Fruit fly (Drosophila melanogaster) whole organism, wandering third instar larva: ENCODE data around the gene nau.

Experiments used
- CG9705 ChIP-seq: fragments of 200-800 bp; sonication (Bioruptor generic); optimal IDR thresholded peaks from 2 replicates; lab custom pipeline; 2018; ENCODE audit warnings: missing biosample characterization, mild to moderate bottlenecking, missing genetic modification characterization
- CrebA ChIP-seq: fragments of 200-800 bp; sonication (Bioruptor generic); optimal IDR thresholded peaks from 2 replicates; lab custom pipeline; 2016; ENCODE audit warnings: missing biosample characterization, mild to moderate bottlenecking, missing genetic modification characterization, borderline replicate concordance
- Dfd ChIP-seq: fragments of >200 bp; optimal IDR thresholded peaks from 2 replicates; lab custom pipeline; 2017; ENCODE audit warnings: missing biosample characterization, missing genetic modification characterization
- Dif ChIP-seq: fragments of 200-275, 200-300 bp; sonication (Bioruptor generic); optimal IDR thresholded peaks from 2 replicates; lab custom pipeline; 2018; ENCODE audit warnings: missing biosample characterization, missing genetic modification characterization; ENCODE audit not compliant: partially characterized antibody
- HLH106 ChIP-seq: fragments of 200-800 bp; optimal IDR thresholded peaks from 3 replicates; lab custom pipeline; 2019; ENCODE audit warnings: missing biosample characterization, mild to moderate bottlenecking, missing genetic modification characterization, moderate library complexity
- Hnf4 ChIP-seq: fragments of 200-800 bp; sonication (Bioruptor generic); optimal IDR thresholded peaks from 2 replicates; lab custom pipeline; 2016; ENCODE audit warnings: missing biosample characterization, mild to moderate bottlenecking, missing genetic modification characterization
- Hr83 ChIP-seq: fragments of 200-300 bp; sonication (Bioruptor generic); optimal IDR thresholded peaks from 2 replicates; lab custom pipeline; 2016; ENCODE audit warnings: missing biosample characterization, mild to moderate bottlenecking, missing genetic modification characterization, moderate library complexity; ENCODE audit not compliant: poor library complexity, severe bottlenecking
- Jra ChIP-seq: sonication (Bioruptor generic); optimal IDR thresholded peaks from 2 replicates; lab custom pipeline; 2016; ENCODE audit warnings: missing biosample characterization, missing genetic modification characterization
- Mio ChIP-seq: sonication (Bioruptor generic); optimal IDR thresholded peaks from 2 replicates; lab custom pipeline; 2016; ENCODE audit warnings: missing biosample characterization, missing genetic modification characterization
- Myc ChIP-seq: fragments of >200 bp; optimal IDR thresholded peaks from 2 replicates; lab custom pipeline; 2017
- N ChIP-seq: fragments of >200 bp; optimal IDR thresholded peaks from 2 replicates; lab custom pipeline; 2018; ENCODE audit warnings: missing biosample characterization, missing external identifiers, missing genetic modification characterization
- OdsH ChIP-seq: fragments of 200-800 bp; sonication (Bioruptor generic); optimal IDR thresholded peaks from 2 replicates; lab custom pipeline; 2016; ENCODE audit warnings: missing biosample characterization, mild to moderate bottlenecking, missing genetic modification characterization
- Rel ChIP-seq, 2 experiments: fragments of 200-800 bp; sonication (Bioruptor generic) in 1 of 2; optimal IDR thresholded peaks; 2 replicates in 1 of 2; 3 replicates in 1 of 2; lab custom pipeline; 2016 to 2019; ENCODE audit warnings: mild to moderate bottlenecking in 2 of 2, missing biosample characterization in 2 of 2, missing genetic modification characterization in 2 of 2, moderate library complexity in 1 of 2
- Sp1 ChIP-seq: fragments of 200-800 bp; sonication (Bioruptor generic); optimal IDR thresholded peaks from 3 replicates; lab custom pipeline; 2019; ENCODE audit warnings: missing biosample characterization, mild to moderate bottlenecking, missing genetic modification characterization, moderate library complexity
- Vsx2 ChIP-seq: fragments of 200-300, 225-300 bp; sonication (Bioruptor generic); optimal IDR thresholded peaks from 2 replicates; lab custom pipeline; 2018; ENCODE audit warnings: missing biosample characterization, missing genetic modification characterization; ENCODE audit not compliant: partially characterized antibody
- br ChIP-seq: fragments of 200-800 bp; sonication (Bioruptor generic); optimal IDR thresholded peaks from 2 replicates; lab custom pipeline; 2016; ENCODE audit warnings: missing biosample characterization, missing genetic modification characterization
- brk ChIP-seq: fragments of 200-800 bp; sonication (Bioruptor generic); optimal IDR thresholded peaks from 2 replicates; lab custom pipeline; 2016; ENCODE audit warnings: missing biosample characterization, mild to moderate bottlenecking, missing genetic modification characterization
- dmrt93B ChIP-seq: fragments of 200-800 bp; sonication (Bioruptor generic); optimal IDR thresholded peaks from 2 replicates; lab custom pipeline; 2018; ENCODE audit warnings: missing biosample characterization, mild to moderate bottlenecking, missing genetic modification characterization
- dsf ChIP-seq: sonication (Bioruptor generic); optimal IDR thresholded peaks from 2 replicates; lab custom pipeline; 2016; ENCODE audit warnings: missing biosample characterization, missing genetic modification characterization, borderline replicate concordance
- ey ChIP-seq: fragments of 200-800 bp; sonication (Bioruptor generic); optimal IDR thresholded peaks from 2 replicates; lab custom pipeline; 2016; ENCODE audit warnings: missing biosample characterization, missing genetic modification characterization
- foxo ChIP-seq, 2 experiments: fragments of 200-800 bp; sonication (Bioruptor generic); optimal IDR thresholded peaks; 2 replicates in 1 of 2; 3 replicates in 1 of 2; lab custom pipeline; 2016 to 2017; ENCODE audit warnings: missing biosample characterization in 2 of 2, missing genetic modification characterization in 2 of 2
- fru ChIP-seq: fragments of 200-800 bp; sonication (Bioruptor generic); optimal IDR thresholded peaks from 3 replicates; lab custom pipeline; 2016; ENCODE audit warnings: missing biosample characterization, mild to moderate bottlenecking, missing genetic modification characterization
- h ChIP-seq: fragments of 200-800 bp; sonication (Bioruptor generic); optimal IDR thresholded peaks from 3 replicates; lab custom pipeline; 2016; ENCODE audit warnings: missing biosample characterization, mild to moderate bottlenecking, missing genetic modification characterization
- jim ChIP-seq: fragments of 175-275, 200-325 bp; sonication (Bioruptor generic); optimal IDR thresholded peaks from 2 replicates; lab custom pipeline; 2016; ENCODE audit warnings: missing biosample characterization, mild to moderate bottlenecking, missing genetic modification characterization
- pan ChIP-seq: fragments of >200 bp; optimal IDR thresholded peaks from 2 replicates; lab custom pipeline; 2017
- psq ChIP-seq: fragments of 200-800 bp; sonication (Bioruptor generic); optimal IDR thresholded peaks from 3 replicates; lab custom pipeline; 2017; ENCODE audit warnings: missing biosample characterization, mild to moderate bottlenecking, missing genetic modification characterization, moderate library complexity
- rgr ChIP-seq: fragments of 200-800 bp; sonication (Bioruptor generic); optimal IDR thresholded peaks from 3 replicates; lab custom pipeline; 2016; ENCODE audit warnings: missing biosample characterization, mild to moderate bottlenecking, missing genetic modification characterization
- sage ChIP-seq: fragments of 200-800 bp; sonication (Bioruptor generic); optimal IDR thresholded peaks from 2 replicates; lab custom pipeline; 2016; ENCODE audit warnings: missing biosample characterization, mild to moderate bottlenecking, missing genetic modification characterization
- sv ChIP-seq: fragments of 200-800 bp; sonication (Bioruptor generic); optimal IDR thresholded peaks from 3 replicates; lab custom pipeline; 2016; ENCODE audit warnings: missing biosample characterization, missing genetic modification characterization
- tai ChIP-seq: sonication (Bioruptor generic); optimal IDR thresholded peaks from 2 replicates; lab custom pipeline; 2016; ENCODE audit warnings: missing biosample characterization, missing genetic modification characterization

The nau gene

dm6 chr3R:23711195-23711594, 7.0 kb downstream of the nau start, which contains the start of gene CG10300:
CG10300 (plus strand) TSS chr3R:23711527.
- TF ChIP-seq N (GFP tag; lab: Kevin White, UChicago) (no peak), foxo (GFP tag; optimal IDR thresholded peaks at IDR 0.05; lab: Kevin White, UChicago) (no peak), HLH106 (tag; lab: Kevin White, UChicago) (no peak), Dif (no peak), jim (GFP tag; lab: Kevin White, UChicago) (no peak), Dfd (GFP tag; lab: Kevin White, UChicago) (no peak), rgr (GFP tag; lab: Kevin White, UChicago) (no peak), Hnf4 (GFP tag; lab: Kevin White, UChicago) (no peak)

dm6 chr3R:23709508-23710208, 8.5 kb downstream of the nau start, which contains the start of gene CG10301:
CG10301 (plus strand) TSS chr3R:23710158.
- TF ChIP-seq sv (GFP tag; lab: Kevin White, UChicago) (peak; percentile 35), HLH106 (tag; lab: Kevin White, UChicago) (no peak)

dm6 chr3R:23704383-23705033, 13.6 kb downstream of the nau start, which contains the start of gene Gba1b:
Gba1b (plus strand) TSS chr3R:23704804.
- TF ChIP-seq foxo (GFP tag; optimal IDR thresholded peaks at IDR 0.05; lab: Kevin White, UChicago) (peak in 1 of 2 experiments; percentile 11), rgr (GFP tag; lab: Kevin White, UChicago) (peak; percentile 5), Mio (GFP tag; lab: Kevin White, UChicago) (no peak), ey (GFP tag; lab: Kevin White, UChicago) (peak; percentile 21), h (peak; percentile 6)

dm6 chr3R:23702461-23702860, 15.7 kb downstream of the nau start, which contains the start of gene Qsox4:
Qsox4 (plus strand) TSS chr3R:23702761.
- no peak for TF ChIP-seq Hnf4 (GFP tag; lab: Kevin White, UChicago)
- TF ChIP-seq psq (GFP tag; lab: Kevin White, UChicago) = no peak
- no peak for TF ChIP-seq pan
- no peak for TF ChIP-seq CrebA (GFP tag; lab: Kevin White, UChicago)
- TF ChIP-seq dmrt93B (GFP tag; lab: Kevin White, UChicago) = no peak
- no peak for TF ChIP-seq Jra (GFP tag; lab: Kevin White, UChicago)
- no peak for TF ChIP-seq ey (GFP tag; lab: Kevin White, UChicago)
- TF ChIP-seq brk (GFP tag; lab: Kevin White, UChicago) = no peak
- TF ChIP-seq HLH106 (tag; lab: Kevin White, UChicago) = no peak
- no peak for TF ChIP-seq sage
- TF ChIP-seq Hr83 (GFP tag; lab: Kevin White, UChicago) = no peak
- TF ChIP-seq rgr (GFP tag; lab: Kevin White, UChicago) = no peak
- TF ChIP-seq fru = no peak
- no peak for TF ChIP-seq Mio (GFP tag; lab: Kevin White, UChicago)
- no peak for TF ChIP-seq Rel (GFP tag; optimal IDR thresholded peaks at IDR 0.05; lab: Kevin White, UChicago)
- no peak for TF ChIP-seq Rel (tag; optimal IDR thresholded peaks at IDR 0.05; lab: Kevin White, UChicago)
- no peak for TF ChIP-seq dsf (GFP tag; lab: Kevin White, UChicago)
- no peak for TF ChIP-seq Dif
- TF ChIP-seq Sp1 (GFP tag; lab: Kevin White, UChicago) = no peak

dm6 chr3R:23700304-23700767, 17.8 kb downstream of the nau start, which contains the start of the genes CG31468 and Gba1a:
CG31468 (minus strand) TSS chr3R:23700354.
Gba1a (plus strand) TSS chr3R:23700621.
- TF ChIP-seq Vsx2 (GFP tag; lab: Kevin White, UChicago) (peak; percentile 26), ey (GFP tag; lab: Kevin White, UChicago) (no peak), h (peak; percentile 16)

dm6 chr3R:23698835-23699234, 19.3 kb downstream of the nau start, which contains the start of gene prt:
prt (minus strand) TSS chr3R:23699027.
- TF ChIP-seq CG9705 (GFP tag; lab: Kevin White, UChicago) = no peak
- TF ChIP-seq CrebA (GFP tag; lab: Kevin White, UChicago) = no peak
- TF ChIP-seq br (GFP tag; lab: Kevin White, UChicago) = no peak
- TF ChIP-seq Myc (lab: Kevin White, UChicago) = no peak
- TF ChIP-seq Mio (GFP tag; lab: Kevin White, UChicago) = no peak
- no peak for TF ChIP-seq h
- no peak for TF ChIP-seq psq (GFP tag; lab: Kevin White, UChicago)
- TF ChIP-seq Jra (GFP tag; lab: Kevin White, UChicago) = no peak
- no peak for TF ChIP-seq tai (GFP tag; lab: Kevin White, UChicago)
- TF ChIP-seq N (GFP tag; lab: Kevin White, UChicago) = no peak
- TF ChIP-seq Rel (GFP tag; optimal IDR thresholded peaks at IDR 0.05; lab: Kevin White, UChicago) = no peak
- no peak for TF ChIP-seq Rel (tag; optimal IDR thresholded peaks at IDR 0.05; lab: Kevin White, UChicago)
- no peak for TF ChIP-seq dmrt93B (GFP tag; lab: Kevin White, UChicago)
- no peak for TF ChIP-seq OdsH (GFP tag; lab: Kevin White, UChicago)
